Fruit fly (Drosophila melanogaster) whole organism, embryonic: Measurements from ENCODE around the gene CG3726.

Experiments used
- ATbp ChIP-seq: fragments of 200-800 bp; sonication (Bioruptor generic); optimal IDR thresholded peaks from 2 replicates; lab custom pipeline; 2017; ENCODE audit warnings: missing biosample characterization, mild to moderate bottlenecking, missing genetic modification characterization, missing genetic modification reagents
- Abd-B ChIP-seq: fragments of 200-800 bp; sonication (Bioruptor generic); optimal IDR thresholded peaks from 2 replicates; lab custom pipeline; 2018; ENCODE audit warnings: missing biosample characterization, mild to moderate bottlenecking, missing genetic modification characterization, moderate library complexity
- B-H1 ChIP-seq: fragments of 200-800 bp; sonication (Bioruptor generic); IDR thresholded peaks from 3 replicates; pipeline ENCODE4 v1.3.6; 2022; ENCODE audit warnings: missing biosample characterization, missing genetic modification characterization
- Bteb2 ChIP-seq: fragments of 200-800 bp; sonication (Bioruptor generic); optimal IDR thresholded peaks from 2 replicates; lab custom pipeline; 2016; ENCODE audit warnings: missing biosample characterization, missing genetic modification characterization
- CG11093 ChIP-seq: fragments of 200-800 bp; sonication (Bioruptor generic); IDR thresholded peaks from 3 replicates; pipeline ENCODE4 v1.3.6; 2022; ENCODE audit warnings: missing biosample characterization, missing genetic modification characterization
- CG12744 ChIP-seq: fragments of 200-800 bp; sonication (Bioruptor generic); optimal IDR thresholded peaks from 2 replicates; lab custom pipeline; 2016; ENCODE audit warnings: missing biosample characterization, missing genetic modification characterization
- CG13894 ChIP-seq: fragments of 200-800 bp; sonication (Bioruptor generic); optimal IDR thresholded peaks from 3 replicates; lab custom pipeline; 2018; ENCODE audit warnings: missing biosample characterization, mild to moderate bottlenecking, missing genetic modification characterization, moderate library complexity
- CG17186 ChIP-seq: fragments of 200-800 bp; sonication (Bioruptor generic); optimal IDR thresholded peaks from 3 replicates; lab custom pipeline; 2017; ENCODE audit warnings: missing biosample characterization, missing genetic modification reagents, missing genetic modification characterization
- CG17328 ChIP-seq: fragments of 200-800 bp; sonication (Bioruptor generic); IDR thresholded peaks from 2 replicates; pipeline ENCODE4 v1.3.6; 2022; ENCODE audit warnings: missing biosample characterization, missing genetic modification characterization
- CG17568 ChIP-seq: fragments of 200-800 bp; sonication (Bioruptor generic); optimal IDR thresholded peaks from 2 replicates; lab custom pipeline; 2018; ENCODE audit warnings: missing biosample characterization, mild to moderate bottlenecking, missing genetic modification characterization, moderate library complexity
- CG17802 ChIP-seq: fragments of 200-800 bp; sonication (Bioruptor generic); optimal IDR thresholded peaks from 2 replicates; lab custom pipeline; 2018; ENCODE audit warnings: missing biosample characterization, mild to moderate bottlenecking, missing genetic modification characterization, moderate library complexity
- CG18619 ChIP-seq: fragments of 200-800 bp; sonication (Bioruptor generic); optimal IDR thresholded peaks from 3 replicates; lab custom pipeline; 2017; ENCODE audit warnings: missing biosample characterization, mild to moderate bottlenecking, missing genetic modification characterization
- CG4360 ChIP-seq: fragments of 200-800 bp; sonication (Bioruptor generic); IDR thresholded peaks from 2 replicates; pipeline ENCODE4 v1.3.6; 2022; ENCODE audit warnings: missing biosample characterization, missing genetic modification characterization
- CG4707 ChIP-seq: fragments of 200-800 bp; sonication (Bioruptor generic); optimal IDR thresholded peaks from 2 replicates; lab custom pipeline; 2018; ENCODE audit warnings: missing biosample characterization, mild to moderate bottlenecking, missing genetic modification characterization, moderate library complexity
- CG6791 ChIP-seq: fragments of 200-800 bp; sonication (Bioruptor generic); IDR thresholded peaks from 3 replicates; pipeline ENCODE4 v1.3.6; 2022; ENCODE audit warnings: missing biosample characterization, missing genetic modification characterization; ENCODE audit not compliant: partially characterized antibody
- CG8478 ChIP-seq: fragments of >200 bp; optimal IDR thresholded peaks from 2 replicates; lab custom pipeline; 2018
- CG8924 ChIP-seq: fragments of 200-800 bp; optimal IDR thresholded peaks from 3 replicates; lab custom pipeline; 2019; ENCODE audit warnings: missing biosample characterization, mild to moderate bottlenecking, missing genetic modification characterization, moderate library complexity
- Camta ChIP-seq: fragments of 200-800 bp; sonication (Bioruptor generic); optimal IDR thresholded peaks from 2 replicates; lab custom pipeline; 2016; ENCODE audit warnings: missing biosample characterization, missing genetic modification characterization
- CkIIα-i1 ChIP-seq: fragments of 200-800 bp; sonication (Bioruptor generic); IDR thresholded peaks from 2 replicates; pipeline ENCODE4 v1.3.6; 2022; ENCODE audit warnings: missing biosample characterization, missing genetic modification characterization
- CrebB ChIP-seq: fragments of 200-800 bp; sonication (Bioruptor generic); optimal IDR thresholded peaks from 3 replicates; lab custom pipeline; 2018; ENCODE audit warnings: missing biosample characterization, mild to moderate bottlenecking, missing genetic modification characterization
- D19A ChIP-seq: fragments of 200-800 bp; optimal IDR thresholded peaks from 3 replicates; lab custom pipeline; 2019; ENCODE audit warnings: missing biosample characterization, mild to moderate bottlenecking, missing genetic modification characterization, moderate library complexity
- Drgx ChIP-seq: fragments of 200-800 bp; sonication (Bioruptor generic); IDR thresholded peaks from 2 replicates; pipeline ENCODE4 v1.3.6; 2022; ENCODE audit warnings: missing biosample characterization, missing genetic modification characterization
- H15 ChIP-seq: fragments of 200-800 bp; sonication (Bioruptor generic); IDR thresholded peaks from 3 replicates; pipeline ENCODE4 v1.3.6; 2022; ENCODE audit warnings: missing biosample characterization, missing genetic modification characterization
- Meics ChIP-seq: fragments of 200-800 bp; sonication (Bioruptor generic); optimal IDR thresholded peaks from 2 replicates; lab custom pipeline; 2017; ENCODE audit warnings: missing biosample characterization, mild to moderate bottlenecking, missing genetic modification characterization
- Nf-YC ChIP-seq: fragments of 200-800 bp; optimal IDR thresholded peaks from 3 replicates; lab custom pipeline; 2019; ENCODE audit warnings: missing biosample characterization, mild to moderate bottlenecking, missing genetic modification characterization, moderate library complexity
- Oli ChIP-seq: fragments of 200-800 bp; sonication (Bioruptor generic); optimal IDR thresholded peaks from 2 replicates; lab custom pipeline; 2018; ENCODE audit warnings: missing biosample characterization, mild to moderate bottlenecking, missing genetic modification characterization, moderate library complexity
- Optix ChIP-seq: fragments of 200-800 bp; sonication (Bioruptor generic); IDR thresholded peaks from 3 replicates; pipeline ENCODE4 v1.3.6; 2022; ENCODE audit warnings: missing biosample characterization, missing genetic modification characterization
- Pdp1 ChIP-seq, 2 experiments: fragments of 200-800 bp; sonication (Bioruptor generic); optimal IDR thresholded peaks; 3 replicates each; lab custom pipeline; 2016; ENCODE audit warnings: missing biosample characterization in 2 of 2, missing genetic modification characterization in 2 of 2, mild to moderate bottlenecking in 1 of 2, moderate library complexity in 1 of 2
- Rx ChIP-seq: fragments of 200-800 bp; sonication (Bioruptor generic); IDR thresholded peaks from 2 replicates; pipeline ENCODE4 v1.3.6; 2022; ENCODE audit warnings: missing biosample characterization, missing genetic modification characterization
- Side ChIP-seq: fragments of 200-800 bp; sonication (Bioruptor generic); optimal IDR thresholded peaks from 2 replicates; lab custom pipeline; 2016; ENCODE audit warnings: missing biosample characterization, missing genetic modification characterization
- Sin3A ChIP-seq: fragments of >200 bp; optimal IDR thresholded peaks from 2 replicates; lab custom pipeline; 2018
- al ChIP-seq: fragments of 200-800 bp; sonication (Bioruptor generic); IDR thresholded peaks from 2 replicates; pipeline ENCODE4 v1.3.6; 2022; ENCODE audit warnings: missing biosample characterization, missing genetic modification characterization
- amos ChIP-seq: fragments of 200-800 bp; sonication (Bioruptor generic); IDR thresholded peaks from 2 replicates; pipeline ENCODE4 v1.3.6; 2022; ENCODE audit warnings: missing biosample characterization, missing genetic modification characterization; ENCODE audit not compliant: partially characterized antibody
- bigmax ChIP-seq: fragments of 200-800 bp; sonication (Bioruptor generic); optimal IDR thresholded peaks from 2 replicates; lab custom pipeline; 2018; ENCODE audit warnings: missing biosample characterization, mild to moderate bottlenecking, missing genetic modification characterization
- br ChIP-seq: fragments of >200 bp; optimal IDR thresholded peaks from 2 replicates; lab custom pipeline; 2017
- cad ChIP-seq: fragments of >200 bp; optimal IDR thresholded peaks from 2 replicates; lab custom pipeline; 2017; ENCODE audit warnings: missing biosample characterization, missing genetic modification characterization
- chm ChIP-seq: fragments of 200-800 bp; sonication (Bioruptor generic); IDR thresholded peaks from 2 replicates; pipeline ENCODE4 v1.3.6; 2022; ENCODE audit warnings: missing biosample characterization, missing genetic modification characterization
- eve ChIP-seq, 2 experiments: fragments of >200 bp; optimal IDR thresholded peaks; 2 replicates each; lab custom pipeline; 2017; ENCODE audit warnings: missing biosample characterization in 2 of 2, missing genetic modification characterization in 2 of 2
- fru ChIP-seq: fragments of >200 bp; optimal IDR thresholded peaks from 2 replicates; lab custom pipeline; 2017
- hbn ChIP-seq: fragments of 200-800 bp; sonication (Bioruptor generic); IDR thresholded peaks from 2 replicates; pipeline ENCODE4 v1.3.6; 2022; ENCODE audit warnings: missing biosample characterization, missing genetic modification characterization; ENCODE audit not compliant: partially characterized antibody
- klu ChIP-seq: fragments of 200-800 bp; sonication (Bioruptor generic); IDR thresholded peaks from 2 replicates; pipeline ENCODE4 v1.3.6; 2022; ENCODE audit warnings: missing biosample characterization, missing genetic modification characterization
- lab ChIP-seq: fragments of 200-800 bp; sonication (Bioruptor generic); optimal IDR thresholded peaks from 3 replicates; lab custom pipeline; 2017; ENCODE audit warnings: missing biosample characterization, missing genetic modification characterization, mild to moderate bottlenecking, moderate library complexity, missing genetic modification reagents
- lov ChIP-seq, 2 experiments: fragments of 200-800 bp in 1 of 2; fragments of >200 bp in 1 of 2; sonication (Bioruptor generic) in 1 of 2; IDR thresholded peaks in 1 of 2; optimal IDR thresholded peaks in 1 of 2; 2 replicates in 1 of 2; 3 replicates in 1 of 2; pipeline versions ENCODE4 v1.3.6 to Lab custom; 2017 to 2022; ENCODE audit warnings: missing biosample characterization in 1 of 2, missing genetic modification characterization in 1 of 2
- mam ChIP-seq: fragments of 200-800 bp; sonication (Bioruptor generic); optimal IDR thresholded peaks from 3 replicates; lab custom pipeline; 2016; ENCODE audit warnings: missing biosample characterization, missing genetic modification characterization
- odd ChIP-seq: fragments of 200-800 bp; sonication (Bioruptor generic); optimal IDR thresholded peaks from 2 replicates; lab custom pipeline; 2017; ENCODE audit warnings: missing biosample characterization, mild to moderate bottlenecking, missing genetic modification characterization
- so ChIP-seq: fragments of 200-800 bp; sonication (Bioruptor generic); IDR thresholded peaks from 3 replicates; pipeline ENCODE4 v1.3.6; 2022; ENCODE audit warnings: missing biosample characterization, missing genetic modification characterization
- tna ChIP-seq: fragments of 200-800 bp; sonication (Bioruptor generic); IDR thresholded peaks from 2 replicates; pipeline ENCODE4 v1.3.6; 2022; ENCODE audit warnings: missing biosample characterization, missing genetic modification characterization; ENCODE audit not compliant: partially characterized antibody
- tx ChIP-seq: fragments of 200-800 bp; sonication (Bioruptor generic); optimal IDR thresholded peaks from 2 replicates; lab custom pipeline; 2016; ENCODE audit warnings: missing biosample characterization, missing genetic modification characterization
- usp ChIP-seq: fragments of >200 bp; optimal IDR thresholded peaks from 2 replicates; lab custom pipeline; 2017; ENCODE audit warnings: missing biosample characterization, missing genetic modification characterization
- vfl ChIP-seq: fragments of 200-800 bp; sonication (Bioruptor generic); optimal IDR thresholded peaks from 2 replicates; lab custom pipeline; 2016; ENCODE audit warnings: missing biosample characterization, missing genetic modification characterization
- vnd ChIP-seq: fragments of 200-800 bp; sonication (Bioruptor generic); IDR thresholded peaks from 3 replicates; pipeline ENCODE4 v1.3.6; 2022; ENCODE audit warnings: missing biosample characterization, missing genetic modification characterization; ENCODE audit not compliant: partially characterized antibody
- wdn ChIP-seq: fragments of 200-800 bp; sonication (Bioruptor generic); IDR thresholded peaks from 2 replicates; pipeline ENCODE4 v1.3.6; 2022; ENCODE audit warnings: missing biosample characterization, missing genetic modification characterization
- zfh2 ChIP-seq: fragments of 200-800 bp; sonication (Bioruptor generic); optimal IDR thresholded peaks from 2 replicates; lab custom pipeline; 2016; ENCODE audit warnings: missing biosample characterization, missing genetic modification characterization

The CG3726 gene

DNA sequence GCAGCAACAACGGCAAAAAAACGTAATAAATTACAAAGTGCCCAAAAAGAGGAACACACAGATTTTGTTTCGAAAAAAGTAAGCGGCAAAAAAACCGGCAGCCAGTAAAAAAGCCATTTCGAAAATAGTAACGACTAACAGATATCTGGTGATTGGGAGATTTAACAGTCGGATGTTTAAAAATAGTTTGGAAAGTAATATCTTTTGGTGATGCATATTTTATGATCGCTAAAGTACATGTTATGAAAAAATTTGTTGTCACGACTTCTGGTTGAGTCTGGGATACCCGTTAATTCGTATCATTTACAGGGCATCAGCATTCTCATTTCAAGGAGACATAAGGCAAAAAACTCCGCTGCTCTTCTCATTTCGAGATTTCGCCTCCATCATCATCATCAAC is 6.2 kb downstream of the CG3726 start (continued):
- TF ChIP-seq chm (GFP tag; lab: Robert Waterston, UW) (no peak), lab (peak; percentile 27), Oli (peak; percentile 24), CG17186 (no peak), Bteb2 (GFP tag; lab: Kevin White, UChicago) (no peak), Camta (GFP tag; lab: Kevin White, UChicago) (no peak), Side (GFP tag; lab: Kevin White, UChicago) (no peak), CG4707 (no peak), lov (optimal IDR thresholded peaks at IDR 0.05; lab: Kevin White, UChicago) (no peak), lov (GFP tag; IDR thresholded peaks at IDR 0.05; lab: Robert Waterston, UW) (no peak), CG17328 (no peak), CG6791 (GFP tag; lab: Robert Waterston, UW) (no peak), klu (GFP tag; lab: Robert Waterston, UW) (no peak), hbn (no peak), odd (no peak), Pdp1 (GFP tag; optimal IDR thresholded peaks at IDR 0.05; lab: Kevin White, UChicago) (no peak), H15 (GFP tag; lab: Robert Waterston, UW) (no peak), bigmax (no peak), CG11093 (GFP tag; lab: Robert Waterston, UW) (no peak), tna (GFP tag; lab: Robert Waterston, UW) (no peak), D19A (tag; lab: Kevin White, UChicago) (no peak), CG4360 (no peak), CrebB (tag; lab: Kevin White, UChicago) (no peak), CG13894 (tag; lab: Kevin White, UChicago) (no peak), Rx (GFP tag; lab: Robert Waterston, UW) (no peak), mam (GFP tag; lab: Kevin White, UChicago) (peak; percentile 53), Nf-YC (no peak), eve (GFP tag; optimal IDR thresholded peaks at IDR 0.05; lab: Kevin White, UChicago) (no peak), vfl (GFP tag; lab: Kevin White, UChicago) (no peak), vnd (GFP tag; lab: Robert Waterston, UW) (0 out of 3 replicates have a peak, but pooled peaks have one; percentile 30), Drgx (GFP tag; lab: Robert Waterston, UW) (no peak), Meics (no peak), ATbp (GFP tag; lab: Kevin White, UChicago) (no peak), CG17802 (no peak), tx (GFP tag; lab: Kevin White, UChicago) (no peak), Abd-B (no peak), CkIIα-i1 (GFP tag; lab: Robert Waterston, UW) (no peak), so (no peak), CG18619 (no peak), wdn (no peak), CG8924 (no peak), br (no peak), Optix (0 out of 3 replicates have a peak, but pooled peaks have one; percentile 21), CG12744 (GFP tag; lab: Kevin White, UChicago) (no peak), al (GFP tag; lab: Robert Waterston, UW) (no peak), usp (GFP tag; lab: Kevin White, UChicago) (no peak), Sin3A (lab: Kevin White, UChicago) (no peak), zfh2 (GFP tag; lab: Kevin White, UChicago) (no peak), cad (GFP tag; lab: Kevin White, UChicago) (no peak), fru (lab: Kevin White, UChicago) (no peak), CG8478 (lab: Kevin White, UChicago) (no peak), CG17568 (GFP tag; lab: Kevin White, UChicago) (no peak), amos (GFP tag; lab: Robert Waterston, UW) (no peak), B-H1 (GFP tag; lab: Robert Waterston, UW) (no peak)
